Fruit fly (Drosophila melanogaster): ENCODE measurements around the gene numb.

DNA sequence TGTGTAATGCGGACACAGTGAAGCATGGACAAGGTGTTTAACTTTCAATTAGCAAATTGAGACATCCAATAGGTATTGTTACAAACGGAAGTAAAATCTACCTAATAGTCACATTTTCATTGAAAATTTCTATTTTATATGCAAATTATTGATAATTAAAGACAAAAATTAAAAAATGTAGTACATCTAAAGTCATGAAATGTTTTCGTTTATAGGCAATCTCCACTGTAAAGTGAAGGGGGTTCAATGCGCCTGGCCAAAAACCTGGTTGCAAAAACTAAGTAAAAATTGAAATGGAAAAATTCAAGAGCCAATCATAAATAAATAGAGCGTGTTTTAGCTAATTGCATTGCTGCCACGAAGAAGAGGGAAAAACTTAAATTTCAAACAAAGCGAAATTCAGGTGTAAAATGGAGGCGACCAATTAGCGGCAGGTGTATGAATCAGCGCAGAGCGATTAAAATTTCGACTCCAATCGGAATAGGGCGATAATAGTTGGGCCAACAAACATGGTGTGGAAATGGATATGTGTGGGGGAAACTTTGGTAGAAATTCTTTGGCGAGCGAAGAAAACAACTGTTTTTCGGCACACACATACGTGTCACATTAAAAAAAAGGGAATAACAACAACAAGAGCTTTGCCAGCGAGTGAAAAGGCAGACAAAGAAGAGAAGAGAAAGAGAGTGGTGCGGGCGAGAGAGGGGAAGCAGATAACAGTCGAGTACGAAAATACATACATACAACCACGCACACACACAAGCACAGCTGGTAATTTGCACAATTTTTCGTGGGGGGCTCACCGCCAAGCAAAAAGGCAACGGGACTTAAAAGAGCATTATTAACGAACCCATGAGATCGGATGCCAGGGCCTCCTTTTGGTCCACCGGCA, 56.4 kb downstream of the numb start:
- no peak for TF ChIP-seq CG8478 (optimal IDR thresholded peaks at IDR 0.05)
- TF ChIP-seq CTCF (optimal IDR thresholded peaks at IDR 0.05): no peak

Data from S2 (cell line).